Worm (Caenorhabditis elegans) whole organism, L3 larva: Measurements from ENCODE around the gene Y25C1A.7.

Experiments used
- R02D3.7 ChIP-seq: fragments of 150-350 bp; optimal IDR thresholded peaks from 2 replicates; lab custom pipeline; 2014; ENCODE audit warnings: missing biosample characterization, missing genetic modification characterization
- ZK546.5 ChIP-seq: sonication (generic microtip); optimal IDR thresholded peaks from 2 replicates; lab custom pipeline; 2017; ENCODE audit warnings: missing biosample characterization, missing genetic modification characterization
- aly-2 ChIP-seq: fragments of 150-350 bp; optimal IDR thresholded peaks from 2 replicates; lab custom pipeline; 2014; ENCODE audit warnings: missing biosample characterization, missing genetic modification characterization
- ama-1 ChIP-seq: fragments of 150-350 bp; optimal IDR thresholded peaks from 2 replicates; lab custom pipeline; 2018
- ceh-16 ChIP-seq: sonication (generic microtip); optimal IDR thresholded peaks from 2 replicates; lab custom pipeline; 2017; ENCODE audit warnings: missing biosample characterization, missing genetic modification characterization
- ceh-28 ChIP-seq: fragments of 150-350 bp; optimal IDR thresholded peaks from 2 replicates; lab custom pipeline; 2014; ENCODE audit warnings: missing biosample characterization, missing genetic modification reagents, missing genetic modification characterization
- ceh-82 ChIP-seq: fragments of 150-350 bp; optimal IDR thresholded peaks from 2 replicates; lab custom pipeline; 2014; ENCODE audit warnings: missing biosample characterization, missing genetic modification characterization
- ceh-9 ChIP-seq: sonication (generic microtip); optimal IDR thresholded peaks from 2 replicates; lab custom pipeline; 2018; ENCODE audit warnings: missing biosample characterization, missing genetic modification characterization
- daf-12 ChIP-seq: fragments of 150-350 bp; optimal IDR thresholded peaks from 2 replicates; lab custom pipeline; 2014; ENCODE audit warnings: missing biosample characterization, missing genetic modification reagents, missing genetic modification characterization
- egl-27 ChIP-seq: sonication (generic microtip); optimal IDR thresholded peaks from 4 replicates; lab custom pipeline; 2017; ENCODE audit warnings: missing biosample characterization, missing genetic modification reagents, missing genetic modification characterization
- egl-5 ChIP-seq: fragments of 150-350 bp; optimal IDR thresholded peaks from 2 replicates; lab custom pipeline; 2017; ENCODE audit warnings: missing biosample characterization, missing genetic modification reagents, missing genetic modification characterization, inconsistent platforms
- elt-1 ChIP-seq: fragments of 150-350 bp; optimal IDR thresholded peaks from 2 replicates; lab custom pipeline; 2014; ENCODE audit warnings: missing biosample characterization, missing genetic modification characterization
- elt-2 ChIP-seq: sonication (generic microtip); optimal IDR thresholded peaks from 2 replicates; lab custom pipeline; 2016; ENCODE audit warnings: missing genetic modification reagents, mild to moderate bottlenecking, missing genetic modification characterization, missing compliant biosample characterization
- elt-3 ChIP-seq, 3 experiments: fragments of 150-350 bp in 1 of 3; sonication (generic microtip) in 2 of 3; optimal IDR thresholded peaks; 2 replicates in 2 of 3; 4 replicates in 1 of 3; lab custom pipeline; 2014 to 2017; ENCODE audit warnings: missing biosample characterization in 3 of 3, missing genetic modification characterization in 3 of 3
- eor-1 ChIP-seq, 2 experiments: fragments of 150-350 bp; optimal IDR thresholded peaks; 2 replicates each; lab custom pipeline; 2014 to 2018; ENCODE audit warnings: missing biosample characterization in 2 of 2, missing genetic modification characterization in 2 of 2
- fkh-10 ChIP-seq: sonication (generic microtip); optimal IDR thresholded peaks from 2 replicates; lab custom pipeline; 2017; ENCODE audit warnings: missing biosample characterization, missing genetic modification reagents, missing genetic modification characterization
- fkh-2 ChIP-seq: fragments of 150-350 bp; optimal IDR thresholded peaks from 2 replicates; lab custom pipeline; 2014; ENCODE audit warnings: missing biosample characterization, missing genetic modification reagents, missing genetic modification characterization
- fos-1 ChIP-seq: fragments of 150-350 bp; optimal IDR thresholded peaks from 2 replicates; lab custom pipeline; 2014; ENCODE audit warnings: missing biosample characterization, missing genetic modification characterization
- hmg-11 ChIP-seq: sonication (generic microtip); optimal IDR thresholded peaks from 2 replicates; lab custom pipeline; 2016; ENCODE audit warnings: missing genetic modification characterization, missing compliant biosample characterization
- jun-1 ChIP-seq: fragments of 150-350 bp; optimal IDR thresholded peaks from 2 replicates; lab custom pipeline; 2014; ENCODE audit warnings: missing biosample characterization, missing genetic modification reagents, missing genetic modification characterization
- lin-15B ChIP-seq: fragments of 150-350 bp; optimal IDR thresholded peaks from 2 replicates; lab custom pipeline; 2014; ENCODE audit warnings: missing biosample characterization, missing genetic modification characterization
- lin-39 ChIP-seq: fragments of 150-350 bp; optimal IDR thresholded peaks from 2 replicates; lab custom pipeline; 2018; ENCODE audit warnings: missing biosample characterization, missing genetic modification reagents, missing genetic modification characterization
- lsy-12 ChIP-seq: sonication (generic microtip); optimal IDR thresholded peaks from 2 replicates; lab custom pipeline; 2016; ENCODE audit warnings: mild to moderate bottlenecking, missing genetic modification characterization, missing compliant biosample characterization
- mdl-1 ChIP-seq: fragments of 150-350 bp; optimal IDR thresholded peaks from 2 replicates; lab custom pipeline; 2014; ENCODE audit warnings: missing biosample characterization, missing genetic modification characterization
- mml-1 ChIP-seq: fragments of 150-350 bp; sonication (generic microtip); optimal IDR thresholded peaks from 3 replicates; lab custom pipeline; 2014; ENCODE audit warnings: missing biosample characterization, missing genetic modification characterization
- nfya-1 ChIP-seq: sonication (generic microtip); optimal IDR thresholded peaks from 2 replicates; lab custom pipeline; 2017; ENCODE audit warnings: missing genetic modification characterization, mild to moderate bottlenecking, missing compliant biosample characterization, antibody characterized with exemption, moderate library complexity; ENCODE audit not compliant: insufficient read depth
- nhr-11 ChIP-seq: fragments of 150-350 bp; optimal IDR thresholded peaks from 2 replicates; lab custom pipeline; 2014; ENCODE audit warnings: missing biosample characterization, missing genetic modification characterization
- nhr-12 ChIP-seq: fragments of 150-350 bp; optimal IDR thresholded peaks from 2 replicates; lab custom pipeline; 2014; ENCODE audit warnings: missing biosample characterization, missing genetic modification characterization
- nhr-23 ChIP-seq: fragments of 150-350 bp; optimal IDR thresholded peaks from 2 replicates; lab custom pipeline; 2014; ENCODE audit warnings: missing biosample characterization, missing genetic modification reagents, missing genetic modification characterization
- nhr-237 ChIP-seq: fragments of 150-350 bp; optimal IDR thresholded peaks from 2 replicates; lab custom pipeline; 2014; ENCODE audit warnings: missing biosample characterization, missing genetic modification characterization
- nhr-25 ChIP-seq: sonication (generic microtip); optimal IDR thresholded peaks from 2 replicates; lab custom pipeline; 2017; ENCODE audit warnings: missing biosample characterization, missing genetic modification characterization
- nhr-28 ChIP-seq: fragments of 150-350 bp; optimal IDR thresholded peaks from 2 replicates; lab custom pipeline; 2014; ENCODE audit warnings: missing biosample characterization, missing genetic modification characterization
- nhr-43 ChIP-seq: sonication (generic microtip); optimal IDR thresholded peaks from 2 replicates; lab custom pipeline; 2016; ENCODE audit warnings: mild to moderate bottlenecking, missing genetic modification characterization, missing compliant biosample characterization; ENCODE audit not compliant: poor library complexity, severe bottlenecking
- nhr-67 ChIP-seq: fragments of 150-350 bp; optimal IDR thresholded peaks from 2 replicates; lab custom pipeline; 2014; ENCODE audit warnings: missing biosample characterization, missing genetic modification characterization
- nhr-76 ChIP-seq: fragments of 150-350 bp; sonication (generic microtip); optimal IDR thresholded peaks from 5 replicates; lab custom pipeline; 2014; ENCODE audit warnings: missing biosample characterization, missing genetic modification characterization
- nhr-77 ChIP-seq: fragments of 150-350 bp; optimal IDR thresholded peaks from 2 replicates; lab custom pipeline; 2014; ENCODE audit warnings: missing biosample characterization, missing genetic modification characterization
- pha-4 ChIP-seq: fragments of 150-350 bp; optimal IDR thresholded peaks from 2 replicates; lab custom pipeline; 2014; ENCODE audit warnings: missing biosample characterization, missing genetic modification reagents, missing genetic modification characterization
- pqm-1 ChIP-seq: fragments of 150-350 bp; optimal IDR thresholded peaks from 2 replicates; lab custom pipeline; 2017; ENCODE audit warnings: missing biosample characterization, missing genetic modification characterization, inconsistent platforms
- sea-2 ChIP-seq: fragments of 150-350 bp; sonication (generic microtip); optimal IDR thresholded peaks from 4 replicates; lab custom pipeline; 2014; ENCODE audit warnings: missing biosample characterization, missing genetic modification reagents, missing genetic modification characterization
- skn-1 ChIP-seq: fragments of 150-350 bp; optimal IDR thresholded peaks from 2 replicates; lab custom pipeline; 2014; ENCODE audit warnings: missing biosample characterization, missing genetic modification characterization
- snpc-4 ChIP-seq: fragments of 150-350 bp; optimal IDR thresholded peaks from 2 replicates; lab custom pipeline; 2014; ENCODE audit warnings: missing biosample characterization, missing genetic modification characterization
- tbx-2 ChIP-seq: sonication (generic microtip); optimal IDR thresholded peaks from 2 replicates; lab custom pipeline; 2016; ENCODE audit warnings: mild to moderate bottlenecking, missing genetic modification characterization, missing compliant biosample characterization
- unc-39 ChIP-seq: sonication (generic microtip); optimal IDR thresholded peaks from 4 replicates; lab custom pipeline; 2017; ENCODE audit warnings: missing biosample characterization, missing genetic modification characterization
- unc-62 ChIP-seq: fragments of 150-350 bp; sonication (generic microtip); optimal IDR thresholded peaks from 4 replicates; lab custom pipeline; 2014; ENCODE audit warnings: missing biosample characterization, missing genetic modification reagents, missing genetic modification characterization
- zag-1 ChIP-seq: fragments of 150-350 bp; optimal IDR thresholded peaks from 2 replicates; lab custom pipeline; 2014; ENCODE audit warnings: missing biosample characterization, missing genetic modification characterization
- ztf-11 ChIP-seq: fragments of 150-350 bp; optimal IDR thresholded peaks from 2 replicates; lab custom pipeline; 2014; ENCODE audit warnings: missing biosample characterization, missing genetic modification characterization
- ztf-4 ChIP-seq: fragments of 150-350 bp; optimal IDR thresholded peaks from 2 replicates; lab custom pipeline; 2014; ENCODE audit warnings: missing biosample characterization, missing genetic modification characterization

Y25C1A.7 gene

ce11 chrII:3087134-3087533 lies 16.3 kb upstream of the Y25C1A.7 start:
- TF ChIP-seq nhr-28 (no peak), fos-1 (tag; lab: Kevin White, UChicago) (no peak), nfya-1 (tag; lab: Kevin White, UChicago) (no peak), ztf-11 (no peak), nhr-76 (tag; lab: Kevin White, UChicago) (no peak), nhr-77 (tag; lab: Kevin White, UChicago) (no peak), pqm-1 (tag; lab: Kevin White, UChicago) (no peak), sea-2 (GFP tag; lab: Kevin White, UChicago) (no peak), egl-27 (tag; lab: Kevin White, UChicago) (no peak), nhr-237 (tag; lab: Kevin White, UChicago) (no peak), ZK546.5 (tag; lab: Kevin White, UChicago) (no peak), hmg-11 (tag; lab: Kevin White, UChicago) (no peak)

- TF ChIP-seq snpc-4 (tag; lab: Kevin White, UChicago) (no peak), elt-1 (tag; lab: Kevin White, UChicago) (no peak), ceh-16 (tag; lab: Kevin White, UChicago) (no peak)
These were observed 7.6 kb upstream of the Y25C1A.7 start, which contains the start of gene copb-1 for ce11 chrII:3078496-3078895. Gene copb-1 (plus strand): TSS chrII:3078796.

ce11 chrII:3076915-3077314 lies 6.1 kb upstream of the Y25C1A.7 start, which contains the start of gene Y25C1A.8:
Gene Y25C1A.8 (minus strand): TSS chrII:3076959.
- peak; percentile 71 for TF ChIP-seq elt-1 (tag; lab: Kevin White, UChicago)
- TF ChIP-seq skn-1 (tag; lab: Kevin White, UChicago): peak; percentile 83
- TF ChIP-seq ztf-11: no peak
- TF ChIP-seq ceh-28 (tag; lab: Kevin White, UChicago): peak; percentile 86
- peak; percentile 96 for TF ChIP-seq nfya-1 (tag; lab: Kevin White, UChicago)
- TF ChIP-seq mdl-1: no peak
- no peak for TF ChIP-seq eor-1 (tag; optimal IDR thresholded peaks at IDR 0.05; lab: Kevin White, UChicago)
- no peak for TF ChIP-seq ztf-4 (tag; lab: Kevin White, UChicago)
- peak; percentile 62 for TF ChIP-seq fkh-10
- TF ChIP-seq nhr-237 (tag; lab: Kevin White, UChicago): no peak
- no peak for TF ChIP-seq sea-2 (GFP tag; lab: Kevin White, UChicago)
- TF ChIP-seq nhr-43 (tag; lab: Kevin White, UChicago): peak; percentile 95
- peak; percentile 91 for TF ChIP-seq hmg-11 (tag; lab: Kevin White, UChicago)
- peak; percentile 83 for TF ChIP-seq R02D3.7 (tag; lab: Kevin White, UChicago)
- no peak for TF ChIP-seq nhr-76 (tag; lab: Kevin White, UChicago)
- TF ChIP-seq unc-39 (tag; lab: Kevin White, UChicago): no peak
- TF ChIP-seq nhr-67 (tag; lab: Kevin White, UChicago): no peak
- TF ChIP-seq egl-27 (tag; lab: Kevin White, UChicago): no peak
- peak; percentile 88 for TF ChIP-seq pha-4 (tag; lab: Kevin White, UChicago)
- no peak for TF ChIP-seq ceh-16 (tag; lab: Kevin White, UChicago)
- peak; percentile 76 for TF ChIP-seq lin-15B
- TF ChIP-seq aly-2 (tag; lab: Kevin White, UChicago): peak; percentile 82
- TF ChIP-seq nhr-11 (tag; lab: Kevin White, UChicago): no peak
- TF ChIP-seq elt-3 (tag; optimal IDR thresholded peaks at IDR 0.05; lab: Kevin White, UChicago): peak in 1 of 3 experiments; percentile 32
- peak; percentile 23 for TF ChIP-seq fos-1 (tag; lab: Kevin White, UChicago)
- TF ChIP-seq ZK546.5 (tag; lab: Kevin White, UChicago): peak; percentile 17
- peak; percentile 87 for TF ChIP-seq egl-5
- TF ChIP-seq zag-1 (tag; lab: Kevin White, UChicago): no peak
- TF ChIP-seq nhr-25 (tag; lab: Kevin White, UChicago): peak; percentile 80
- no peak for TF ChIP-seq ceh-9 (tag; lab: Kevin White, UChicago)
- peak; percentile 75 for TF ChIP-seq elt-2 (tag; lab: Kevin White, UChicago)
- peak; percentile 32 for TF ChIP-seq pqm-1 (tag; lab: Kevin White, UChicago)
- peak; percentile 87 for TF ChIP-seq tbx-2 (tag; lab: Kevin White, UChicago)
- TF ChIP-seq snpc-4 (tag; lab: Kevin White, UChicago): peak; percentile 85
- peak; percentile 89 for TF ChIP-seq ceh-82 (tag; lab: Kevin White, UChicago)
- TF ChIP-seq lsy-12 (tag; lab: Kevin White, UChicago): peak; percentile 90
- TF ChIP-seq mml-1 (tag; lab: Kevin White, UChicago): no peak
- peak; percentile 94 for TF ChIP-seq jun-1 (tag; lab: Kevin White, UChicago)
- peak; percentile 89 for TF ChIP-seq nhr-23 (tag; lab: Kevin White, UChicago)
- peak; percentile 89 for TF ChIP-seq lin-39
- no peak for TF ChIP-seq nhr-28
- no peak for TF ChIP-seq nhr-12
- TF ChIP-seq ama-1 (lab: Kevin White, UChicago): peak; percentile 20
- TF ChIP-seq daf-12 (tag; lab: Kevin White, UChicago): peak; percentile 35
- TF ChIP-seq fkh-2 (tag; lab: Kevin White, UChicago): peak; percentile 35
- TF ChIP-seq unc-62: no peak
- TF ChIP-seq nhr-77 (tag; lab: Kevin White, UChicago): peak; percentile 41
